Fruit fly (Drosophila melanogaster): Measurements from ENCODE around the gene Rbp6.

- no peak for TF ChIP-seq Sin3A (optimal IDR thresholded peaks at IDR 0.05)
- TF ChIP-seq ttk (optimal IDR thresholded peaks at IDR 0.05) = no peak
- no peak for TF ChIP-seq insv (optimal IDR thresholded peaks at IDR 0.05)
These were observed 184.1 kb downstream of the Rbp6 start for dm6 chr3L:17053932-17054331.
